Fruit fly (Drosophila melanogaster) S2 (cell line): Measurements from ENCODE around the gene CG13043.

ENCODE experiments used
- CG8478 ChIP-seq: fragments of >200 bp; optimal IDR thresholded peaks from 2 replicates; lab custom pipeline; 2018
- CTCF ChIP-seq, 2 experiments: fragments of >200 bp; optimal IDR thresholded peaks; 2 replicates each; lab custom pipeline; 2018

DNA sequence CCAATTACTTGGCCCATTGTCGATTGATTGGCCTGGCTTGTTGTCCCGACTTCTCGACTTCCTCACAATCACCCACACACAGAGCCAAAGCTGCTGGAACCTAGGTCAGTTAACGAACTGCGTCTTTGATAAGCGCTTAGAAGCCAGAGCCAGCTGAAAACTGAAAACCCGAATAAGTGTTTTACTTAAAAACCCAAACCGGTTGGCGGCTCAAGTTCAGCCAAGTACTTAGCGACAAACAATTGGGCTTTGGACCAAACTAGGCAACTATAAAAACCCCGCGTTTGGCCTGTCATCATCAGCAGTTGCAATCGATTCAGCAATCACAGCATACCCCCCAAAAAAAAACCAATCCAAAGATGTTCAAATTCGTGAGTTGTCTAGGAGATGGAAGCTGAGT lies 17.7 kb upstream of the CG13043 start, which contains the start of gene CG13059:
- TF ChIP-seq CG8478 (no peak), CTCF (optimal IDR thresholded peaks at IDR 0.05; lab: Kevin White, UChicago) (no peak)
